Worm (Caenorhabditis elegans) whole organism, L2 larva: Measurements from ENCODE around the gene lbp-7.

Experiments
- F13H6.1 ChIP-seq: sonication (generic microtip); optimal IDR thresholded peaks from 2 replicates; lab custom pipeline; 2016; ENCODE audit warnings: missing genetic modification characterization, missing compliant biosample characterization
- Y55F3AM.14 ChIP-seq: fragments of 200-800 bp; sonication (Bioruptor generic); optimal IDR thresholded peaks from 2 replicates; lab custom pipeline; 2018; ENCODE audit warnings: mild to moderate bottlenecking, missing genetic modification characterization, missing compliant biosample characterization
- ZK546.5 ChIP-seq: sonication (generic microtip); optimal IDR thresholded peaks from 2 replicates; lab custom pipeline; 2017; ENCODE audit warnings: missing biosample characterization, missing genetic modification characterization
- alr-1 ChIP-seq: fragments of 150-350 bp; optimal IDR thresholded peaks from 2 replicates; lab custom pipeline; 2014; ENCODE audit warnings: missing biosample characterization, missing genetic modification characterization
- aly-2 ChIP-seq: fragments of 150-350 bp; optimal IDR thresholded peaks from 2 replicates; lab custom pipeline; 2014; ENCODE audit warnings: missing biosample characterization, missing genetic modification characterization
- blmp-1 ChIP-seq: sonication (generic microtip); optimal IDR thresholded peaks from 2 replicates; lab custom pipeline; 2017; ENCODE audit warnings: missing genetic modification characterization, mild to moderate bottlenecking, missing compliant biosample characterization, antibody characterized with exemption, moderate library complexity; ENCODE audit not compliant: insufficient read depth
- crh-2 ChIP-seq: sonication (generic microtip); optimal IDR thresholded peaks from 2 replicates; lab custom pipeline; 2017; ENCODE audit warnings: missing biosample characterization, missing genetic modification characterization
- dmd-4 ChIP-seq: sonication (generic microtip); optimal IDR thresholded peaks from 2 replicates; lab custom pipeline; 2017; ENCODE audit warnings: missing biosample characterization, missing genetic modification characterization
- egl-27 ChIP-seq: sonication (generic microtip); optimal IDR thresholded peaks from 3 replicates; lab custom pipeline; 2017; ENCODE audit warnings: missing biosample characterization, missing genetic modification reagents, missing genetic modification characterization
- elt-1 ChIP-seq: fragments of 150-350 bp; optimal IDR thresholded peaks from 2 replicates; lab custom pipeline; 2014; ENCODE audit warnings: missing biosample characterization, missing genetic modification characterization
- fos-1 ChIP-seq: fragments of 150-350 bp; optimal IDR thresholded peaks from 2 replicates; lab custom pipeline; 2014; ENCODE audit warnings: missing biosample characterization, missing genetic modification characterization
- gmeb-1 ChIP-seq: fragments of 150-350 bp; optimal IDR thresholded peaks from 2 replicates; lab custom pipeline; 2014; ENCODE audit warnings: missing biosample characterization, missing genetic modification characterization
- lin-11 ChIP-seq: fragments of 150-350 bp; sonication (generic microtip); optimal IDR thresholded peaks from 2 replicates; lab custom pipeline; 2014; ENCODE audit warnings: missing biosample characterization, missing genetic modification characterization, inconsistent platforms, mixed read lengths
- lin-39 ChIP-seq: fragments of 150-350 bp; optimal IDR thresholded peaks from 2 replicates; lab custom pipeline; 2014; ENCODE audit warnings: missing biosample characterization, missing genetic modification reagents, missing genetic modification characterization
- lsy-2 ChIP-seq, 2 experiments: fragments of 150-350 bp in 1 of 2; sonication (generic microtip) in 1 of 2; optimal IDR thresholded peaks; 2 replicates each; lab custom pipeline; 2014 to 2017; ENCODE audit warnings: missing biosample characterization in 2 of 2, missing genetic modification characterization in 2 of 2
- mab-5 ChIP-seq: fragments of 150-350 bp; optimal IDR thresholded peaks from 2 replicates; lab custom pipeline; 2014; ENCODE audit warnings: missing biosample characterization, missing genetic modification characterization
- mbf-1 ChIP-seq: sonication (generic microtip); optimal IDR thresholded peaks from 2 replicates; lab custom pipeline; 2017; ENCODE audit warnings: missing biosample characterization, missing genetic modification characterization
- nhr-10 ChIP-seq: sonication (generic microtip); optimal IDR thresholded peaks from 2 replicates; lab custom pipeline; 2017; ENCODE audit warnings: missing biosample characterization, missing genetic modification characterization
- nhr-11 ChIP-seq: fragments of 150-350 bp; optimal IDR thresholded peaks from 2 replicates; lab custom pipeline; 2014; ENCODE audit warnings: missing biosample characterization, missing genetic modification characterization
- nhr-12 ChIP-seq: fragments of 150-350 bp; optimal IDR thresholded peaks from 2 replicates; lab custom pipeline; 2014; ENCODE audit warnings: missing biosample characterization, missing genetic modification characterization
- nhr-129 ChIP-seq: fragments of 150-350 bp; optimal IDR thresholded peaks from 2 replicates; lab custom pipeline; 2014; ENCODE audit warnings: missing biosample characterization, missing genetic modification characterization
- nhr-21 ChIP-seq: fragments of 150-350 bp; optimal IDR thresholded peaks from 2 replicates; lab custom pipeline; 2014; ENCODE audit warnings: missing biosample characterization, missing genetic modification characterization
- nhr-237 ChIP-seq: fragments of 150-350 bp; optimal IDR thresholded peaks from 2 replicates; lab custom pipeline; 2014; ENCODE audit warnings: missing biosample characterization, missing genetic modification characterization
- nhr-6 ChIP-seq: fragments of 150-350 bp; optimal IDR thresholded peaks from 2 replicates; lab custom pipeline; 2014; ENCODE audit warnings: missing biosample characterization, missing genetic modification characterization
- nhr-77 ChIP-seq: fragments of 150-350 bp; optimal IDR thresholded peaks from 2 replicates; lab custom pipeline; 2014; ENCODE audit warnings: missing biosample characterization, missing genetic modification characterization
- sem-4 ChIP-seq: fragments of 150-350 bp; optimal IDR thresholded peaks from 2 replicates; lab custom pipeline; 2014; ENCODE audit warnings: missing biosample characterization, missing genetic modification reagents, missing genetic modification characterization
- skn-1 ChIP-seq: sonication (generic microtip); optimal IDR thresholded peaks from 2 replicates; lab custom pipeline; 2017; ENCODE audit warnings: missing biosample characterization, missing genetic modification characterization
- sma-9 ChIP-seq, 2 experiments: fragments of 150-350 bp in 1 of 2; sonication (generic microtip) in 1 of 2; optimal IDR thresholded peaks; 2 replicates each; lab custom pipeline; 2014 to 2016; ENCODE audit warnings: missing genetic modification characterization in 2 of 2, mild to moderate bottlenecking in 1 of 2, missing biosample characterization in 1 of 2, missing compliant biosample characterization in 1 of 2, missing genetic modification reagents in 1 of 2, moderate library complexity in 1 of 2
- snpc-4 ChIP-seq: fragments of 150-350 bp; optimal IDR thresholded peaks from 2 replicates; lab custom pipeline; 2014; ENCODE audit warnings: missing biosample characterization, missing genetic modification characterization
- unc-55 ChIP-seq: fragments of 150-350 bp; sonication (generic microtip); optimal IDR thresholded peaks from 3 replicates; lab custom pipeline; 2014; ENCODE audit warnings: missing biosample characterization, missing genetic modification reagents, missing genetic modification characterization
- zag-1 ChIP-seq: fragments of 150-350 bp; optimal IDR thresholded peaks from 2 replicates; lab custom pipeline; 2014; ENCODE audit warnings: missing biosample characterization, missing genetic modification characterization
- ztf-1 ChIP-seq: fragments of 200-800 bp; sonication (Bioruptor generic); conservative IDR thresholded peaks from 2 replicates; pipeline ENCODE4 v1.3.6; 2022; ENCODE audit warnings: missing genetic modification characterization, missing compliant biosample characterization
- ztf-11 ChIP-seq: sonication (generic microtip); optimal IDR thresholded peaks from 2 replicates; lab custom pipeline; 2017; ENCODE audit warnings: missing biosample characterization, missing genetic modification characterization

lbp-7 gene

ce11 chrV:13845136-13845535, 34.2 kb upstream of the lbp-7 start, which contains the start of gene srx-131:
Gene srx-131 (plus strand): TSS chrV:13845436.
- TF ChIP-seq sma-9 (GFP tag; optimal IDR thresholded peaks at IDR 0.05; lab: Kevin White, UChicago): no peak
- TF ChIP-seq sma-9 (tag; optimal IDR thresholded peaks at IDR 0.05; lab: Kevin White, UChicago): no peak
- TF ChIP-seq zag-1 (tag; lab: Kevin White, UChicago): no peak
- TF ChIP-seq elt-1 (tag; lab: Kevin White, UChicago): no peak
- TF ChIP-seq F13H6.1 (tag; lab: Kevin White, UChicago): no peak
- no peak for TF ChIP-seq crh-2 (tag; lab: Kevin White, UChicago)
- no peak for TF ChIP-seq nhr-129 (tag; lab: Kevin White, UChicago)
- no peak for TF ChIP-seq sem-4 (tag; lab: Kevin White, UChicago)
- TF ChIP-seq nhr-10 (tag; lab: Kevin White, UChicago): no peak
- TF ChIP-seq skn-1 (tag; lab: Kevin White, UChicago): no peak
- TF ChIP-seq Y55F3AM.14: no peak
- no peak for TF ChIP-seq lin-11

- TF ChIP-seq Y55F3AM.14: no peak
- TF ChIP-seq nhr-11 (tag; lab: Kevin White, UChicago): no peak
- TF ChIP-seq sem-4 (tag; lab: Kevin White, UChicago): no peak
- no peak for TF ChIP-seq blmp-1 (tag; lab: Kevin White, UChicago)
- TF ChIP-seq nhr-6 (tag; lab: Kevin White, UChicago): no peak
- TF ChIP-seq alr-1 (tag; lab: Kevin White, UChicago): no peak
- no peak for TF ChIP-seq ztf-1
- TF ChIP-seq skn-1 (tag; lab: Kevin White, UChicago): no peak
- TF ChIP-seq lin-39: no peak
- TF ChIP-seq ztf-11 (tag; lab: Kevin White, UChicago): no peak
- no peak for TF ChIP-seq gmeb-1 (tag; lab: Kevin White, UChicago)
- no peak for TF ChIP-seq elt-1 (tag; lab: Kevin White, UChicago)
- no peak for TF ChIP-seq nhr-129 (tag; lab: Kevin White, UChicago)
- no peak for TF ChIP-seq mbf-1
- no peak for TF ChIP-seq snpc-4 (tag; lab: Kevin White, UChicago)
Observed at ce11 chrV:13848379-13848778, 31.0 kb upstream of the lbp-7 start, which contains the start of gene srx-133. Gene srx-133 (plus strand): TSS chrV:13848679.

ce11 chrV:13850170-13850569, 29.2 kb upstream of the lbp-7 start, which contains the start of gene hpx-2:
Gene hpx-2 (plus strand): TSS chrV:13850470.
- TF ChIP-seq ZK546.5 (tag; lab: Kevin White, UChicago) (no peak), zag-1 (tag; lab: Kevin White, UChicago) (no peak), lin-11 (no peak), ztf-11 (tag; lab: Kevin White, UChicago) (no peak), elt-1 (tag; lab: Kevin White, UChicago) (no peak), fos-1 (no peak), F13H6.1 (tag; lab: Kevin White, UChicago) (no peak), egl-27 (tag; lab: Kevin White, UChicago) (no peak), unc-55 (GFP tag; lab: Kevin White, UChicago) (no peak)
- TF ChIP-seq, all 48 proteins: peak for 0

- TF ChIP-seq F13H6.1 (tag; lab: Kevin White, UChicago): peak; percentile 10
- TF ChIP-seq mab-5 (tag; lab: Kevin White, UChicago): no peak
- TF ChIP-seq nhr-77 (tag; lab: Kevin White, UChicago): no peak
- TF ChIP-seq dmd-4 (tag; lab: Kevin White, UChicago): no peak
Observed at ce11 chrV:13854306-13854705, 25.0 kb upstream of the lbp-7 start, which contains the start of gene ttr-21. Gene ttr-21 (minus strand): TSS chrV:13854405.

ce11 chrV:13856376-13856775, 23.0 kb upstream of the lbp-7 start, which contains the start of gene srx-134:
Gene srx-134 (minus strand): TSS chrV:13856476.
- TF ChIP-seq nhr-21 (no peak), alr-1 (tag; lab: Kevin White, UChicago) (no peak), ztf-11 (tag; lab: Kevin White, UChicago) (no peak), nhr-10 (tag; lab: Kevin White, UChicago) (no peak), skn-1 (tag; lab: Kevin White, UChicago) (no peak), nhr-12 (no peak), nhr-237 (tag; lab: Kevin White, UChicago) (no peak), crh-2 (tag; lab: Kevin White, UChicago) (no peak), aly-2 (tag; lab: Kevin White, UChicago) (no peak), lsy-2 (tag; optimal IDR thresholded peaks at IDR 0.05; lab: Kevin White, UChicago) (no peak)
